Worm (Caenorhabditis elegans) whole organism, mixed stage, embryonic: ENCODE results near the gene srg-50.

Experiments
- M03D4.4 ChIP-seq: sonication (generic microtip); optimal IDR thresholded peaks from 2 replicates; lab custom pipeline; 2017; ENCODE audit warnings: mild to moderate bottlenecking, missing genetic modification characterization, missing compliant biosample characterization
- bed-3 ChIP-seq: fragments of 200-800 bp; sonication (Bioruptor generic); optimal IDR thresholded peaks from 3 replicates; lab custom pipeline; 2018; ENCODE audit warnings: mild to moderate bottlenecking, missing genetic modification characterization, moderate library complexity, missing compliant biosample characterization
- ceh-39 ChIP-seq: fragments of 150-350 bp; optimal IDR thresholded peaks from 2 replicates; lab custom pipeline; 2014; ENCODE audit warnings: missing biosample characterization, missing genetic modification characterization
- ceh-43 ChIP-seq: fragments of 200-800 bp; sonication (Bioruptor generic); optimal IDR thresholded peaks from 2 replicates; lab custom pipeline; 2018; ENCODE audit warnings: mild to moderate bottlenecking, missing genetic modification characterization, moderate library complexity, missing compliant biosample characterization
- ces-1 ChIP-seq: fragments of 150-350 bp; optimal IDR thresholded peaks from 2 replicates; lab custom pipeline; 2014; ENCODE audit warnings: missing biosample characterization, missing genetic modification reagents, missing genetic modification characterization
- cnd-1 ChIP-seq: fragments of 200-800 bp; sonication (Bioruptor generic); optimal IDR thresholded peaks from 2 replicates; lab custom pipeline; 2018; ENCODE audit warnings: mild to moderate bottlenecking, missing genetic modification characterization, missing compliant biosample characterization
- drap-1 ChIP-seq: fragments of 200-800 bp; sonication (Bioruptor generic); optimal IDR thresholded peaks from 3 replicates; lab custom pipeline; 2018; ENCODE audit warnings: mild to moderate bottlenecking, missing genetic modification characterization, missing compliant biosample characterization
- elt-1 ChIP-seq: sonication (generic microtip); optimal IDR thresholded peaks from 2 replicates; lab custom pipeline; 2017; ENCODE audit warnings: missing genetic modification characterization, mild to moderate bottlenecking, missing compliant biosample characterization, antibody characterized with exemption, moderate library complexity, borderline replicate concordance; ENCODE audit not compliant: insufficient read depth
- elt-3 ChIP-seq: fragments of 150-350 bp; optimal IDR thresholded peaks from 2 replicates; lab custom pipeline; 2014; ENCODE audit warnings: missing biosample characterization, missing genetic modification characterization
- flh-1 ChIP-seq: fragments of 200-800 bp; sonication (Bioruptor generic); optimal IDR thresholded peaks from 2 replicates; lab custom pipeline; 2018; ENCODE audit warnings: mild to moderate bottlenecking, missing genetic modification characterization, moderate library complexity, missing compliant biosample characterization
- ham-2 ChIP-seq: fragments of 200-800 bp; sonication (Bioruptor generic); optimal IDR thresholded peaks from 2 replicates; lab custom pipeline; 2018; ENCODE audit warnings: mild to moderate bottlenecking, missing genetic modification characterization, missing compliant biosample characterization
- hlh-1 ChIP-seq: fragments of 150-350 bp; optimal IDR thresholded peaks from 2 replicates; lab custom pipeline; 2014; ENCODE audit warnings: missing biosample characterization, missing genetic modification reagents, missing genetic modification characterization
- lin-13 ChIP-seq: fragments of 150-350 bp; optimal IDR thresholded peaks from 2 replicates; lab custom pipeline; 2014; ENCODE audit warnings: missing biosample characterization, missing genetic modification characterization
- lin-32 ChIP-seq: fragments of 200-800 bp; sonication (Bioruptor generic); optimal IDR thresholded peaks from 2 replicates; lab custom pipeline; 2018; ENCODE audit warnings: mild to moderate bottlenecking, missing genetic modification characterization, missing compliant biosample characterization
- lsy-2 ChIP-seq: fragments of 150-350 bp; optimal IDR thresholded peaks from 2 replicates; lab custom pipeline; 2014; ENCODE audit warnings: missing biosample characterization, missing genetic modification characterization
- mab-5 ChIP-seq: fragments of 150-350 bp; optimal IDR thresholded peaks from 2 replicates; lab custom pipeline; 2014; ENCODE audit warnings: missing biosample characterization, missing genetic modification characterization
- mep-1 ChIP-seq: fragments of 150-350 bp; optimal IDR thresholded peaks from 2 replicates; lab custom pipeline; 2017; ENCODE audit warnings: missing biosample characterization, missing genetic modification reagents, missing genetic modification characterization, inconsistent platforms
- mls-2 ChIP-seq: sonication (generic microtip); optimal IDR thresholded peaks from 2 replicates; lab custom pipeline; 2016; ENCODE audit warnings: mild to moderate bottlenecking, missing genetic modification characterization, moderate library complexity, missing compliant biosample characterization
- nhr-12 ChIP-seq: fragments of 150-350 bp; optimal IDR thresholded peaks from 2 replicates; lab custom pipeline; 2014; ENCODE audit warnings: missing biosample characterization, missing genetic modification characterization
- nhr-2 ChIP-seq: fragments of 150-350 bp; optimal IDR thresholded peaks from 2 replicates; lab custom pipeline; 2014; ENCODE audit warnings: missing biosample characterization, missing genetic modification characterization
- nhr-237 ChIP-seq: fragments of 150-350 bp; optimal IDR thresholded peaks from 2 replicates; lab custom pipeline; 2014; ENCODE audit warnings: missing biosample characterization, missing genetic modification characterization
- nhr-28 ChIP-seq: fragments of 150-350 bp; optimal IDR thresholded peaks from 2 replicates; lab custom pipeline; 2014; ENCODE audit warnings: missing biosample characterization, missing genetic modification characterization
- nhr-76 ChIP-seq: sonication (generic microtip); optimal IDR thresholded peaks from 2 replicates; lab custom pipeline; 2017; ENCODE audit warnings: missing biosample characterization, missing genetic modification characterization
- pha-4 ChIP-seq: fragments of 150-350 bp; optimal IDR thresholded peaks from 2 replicates; lab custom pipeline; 2018; ENCODE audit warnings: missing biosample characterization, missing genetic modification reagents, missing genetic modification characterization
- sem-2 ChIP-seq: fragments of 200-800 bp; sonication (Bioruptor generic); optimal IDR thresholded peaks from 2 replicates; lab custom pipeline; 2018; ENCODE audit warnings: mild to moderate bottlenecking, missing genetic modification characterization, missing compliant biosample characterization
- sptf-1 ChIP-seq: sonication (generic microtip); optimal IDR thresholded peaks from 2 replicates; lab custom pipeline; 2017; ENCODE audit warnings: mild to moderate bottlenecking, missing genetic modification characterization, moderate library complexity, missing compliant biosample characterization
- tbx-8 ChIP-seq: fragments of 200-800 bp; sonication (Bioruptor generic); optimal IDR thresholded peaks from 2 replicates; lab custom pipeline; 2018; ENCODE audit warnings: mild to moderate bottlenecking, missing genetic modification characterization, moderate library complexity, missing compliant biosample characterization
- unc-120 ChIP-seq: sonication (generic microtip); optimal IDR thresholded peaks from 2 replicates; lab custom pipeline; 2017; ENCODE audit warnings: missing genetic modification characterization, missing compliant biosample characterization; ENCODE audit not compliant: poor library complexity, severe bottlenecking
- unc-39 ChIP-seq: fragments of 150-350 bp; optimal IDR thresholded peaks from 2 replicates; lab custom pipeline; 2014; ENCODE audit warnings: missing biosample characterization, missing genetic modification characterization
- unc-62 ChIP-seq: fragments of 150-350 bp; optimal IDR thresholded peaks from 2 replicates; lab custom pipeline; 2014; ENCODE audit warnings: missing biosample characterization, missing genetic modification reagents, missing genetic modification characterization
- zip-8 ChIP-seq: fragments of 150-350 bp; optimal IDR thresholded peaks from 2 replicates; lab custom pipeline; 2014; ENCODE audit warnings: missing biosample characterization, missing genetic modification characterization
- ztf-11 ChIP-seq: fragments of 150-350 bp; optimal IDR thresholded peaks from 2 replicates; lab custom pipeline; 2014; ENCODE audit warnings: missing biosample characterization, missing genetic modification characterization

Gene srg-50

DNA sequence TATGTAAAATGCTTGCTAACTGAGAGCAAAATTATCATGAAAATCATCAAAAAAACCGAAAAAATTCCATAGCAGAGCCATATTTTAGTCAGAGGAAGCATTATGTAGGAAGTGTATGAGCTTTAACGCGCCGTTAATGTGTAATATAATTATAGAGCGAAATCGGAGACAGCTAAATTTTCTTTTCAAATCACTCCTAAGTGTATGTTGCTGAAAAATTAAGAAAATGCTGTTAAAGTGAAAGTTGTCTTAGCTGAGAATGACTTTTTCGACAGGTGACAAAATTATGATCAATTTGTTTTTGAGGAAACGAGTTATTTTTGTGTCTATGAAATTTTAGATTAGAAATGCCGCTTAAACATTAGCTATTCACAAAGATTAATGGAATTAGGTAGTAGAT is at the start of gene srg-50:
srg-50 (minus strand) TSS at position 101 of the 400 bp plus-strand sequence.
- TF ChIP-seq nhr-76 (tag; lab: Kevin White, UChicago) (no peak), zip-8 (no peak), sem-2 (no peak), bed-3 (no peak), tbx-8 (no peak), ztf-11 (no peak), lin-32 (no peak), pha-4 (no peak), flh-1 (GFP tag; lab: Kevin White, UChicago) (no peak), ces-1 (GFP tag; lab: Kevin White, UChicago) (no peak), ceh-39 (tag; lab: Kevin White, UChicago) (no peak), mab-5 (tag; lab: Kevin White, UChicago) (no peak), M03D4.4 (no peak), sptf-1 (tag; lab: Kevin White, UChicago) (no peak), elt-1 (tag; lab: Kevin White, UChicago) (no peak), elt-3 (tag; lab: Kevin White, UChicago) (no peak), nhr-2 (no peak)
- TF ChIP-seq, all 35 proteins: peak for 0

DNA sequence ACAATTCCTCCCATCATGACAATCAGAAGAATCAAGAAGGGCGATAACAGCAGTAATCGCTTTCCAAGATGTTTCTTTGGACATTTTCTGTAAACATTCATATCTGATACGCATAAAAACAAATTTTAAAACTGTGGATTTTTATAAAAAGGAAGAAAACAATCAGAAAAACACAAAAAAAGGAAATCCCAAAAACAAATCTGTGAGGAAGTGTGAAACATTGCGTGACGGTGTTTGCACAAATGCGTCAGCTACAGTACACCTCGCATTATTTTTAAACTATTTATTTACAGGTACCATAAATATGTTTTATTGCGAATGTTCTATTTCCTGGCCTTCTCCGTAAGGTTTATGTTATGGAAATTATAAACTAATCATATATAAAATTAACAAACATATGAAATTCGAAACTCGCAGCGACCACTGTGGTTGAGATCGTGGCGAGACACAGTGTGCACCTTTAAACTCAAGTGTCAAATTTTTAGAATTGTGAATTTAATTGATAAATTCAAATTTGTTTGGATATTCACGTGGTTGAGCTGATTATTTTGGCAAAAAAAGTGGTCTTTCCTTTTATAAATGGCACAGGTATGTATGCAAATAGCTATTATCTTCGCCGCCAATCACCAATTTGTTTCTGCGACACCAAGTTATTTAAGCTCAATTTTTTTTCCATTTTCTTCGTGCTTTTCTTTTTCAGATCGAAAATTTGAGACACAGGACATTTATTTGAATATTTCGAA is 46.5 kb upstream of the srg-50 start, which contains the start of the genes C34D4.10 and str-48:
C34D4.10 (minus strand) TSS at position 101 of the 743 bp plus-strand sequence.
str-48 (plus strand) TSS at position 693 of the 743 bp plus-strand sequence.
- TF ChIP-seq hlh-1 (tag; lab: Kevin White, UChicago) (no peak), ceh-43 (GFP tag; lab: Kevin White, UChicago) (no peak), lsy-2 (tag; lab: Kevin White, UChicago) (no peak)

DNA sequence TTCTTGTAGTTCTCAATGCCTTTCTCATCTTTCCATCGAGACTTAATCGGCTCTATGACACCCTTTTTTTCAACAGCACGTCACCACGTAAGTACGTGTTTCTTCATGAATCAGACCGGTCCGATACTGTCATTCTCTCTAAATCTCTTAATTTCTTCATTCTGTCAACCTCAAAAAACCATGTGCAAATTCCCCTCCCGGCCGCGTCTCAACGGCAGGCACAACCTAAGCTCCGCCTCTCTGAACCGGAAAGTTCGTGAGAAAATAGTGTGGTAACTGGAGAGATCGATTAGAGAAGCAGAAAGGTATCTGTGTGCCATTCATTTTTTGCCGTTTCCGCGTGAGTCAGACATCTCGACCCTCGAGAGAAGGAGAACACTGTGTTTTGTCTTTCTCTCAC is 39.6 kb upstream of the srg-50 start, which contains the start of gene nas-8:
nas-8 (plus strand) TSS at position 301 of the 400 bp plus-strand sequence.
- TF ChIP-seq nhr-237 (tag; lab: Kevin White, UChicago) (no peak), cnd-1 (tag; lab: Kevin White, UChicago) (no peak), drap-1 (GFP tag; lab: Kevin White, UChicago) (no peak), ces-1 (GFP tag; lab: Kevin White, UChicago) (no peak), lsy-2 (tag; lab: Kevin White, UChicago) (no peak), elt-1 (tag; lab: Kevin White, UChicago) (no peak), ceh-39 (tag; lab: Kevin White, UChicago) (no peak), tbx-8 (no peak), ham-2 (GFP tag; lab: Kevin White, UChicago) (no peak), elt-3 (tag; lab: Kevin White, UChicago) (no peak), mls-2 (tag; lab: Kevin White, UChicago) (no peak), pha-4 (no peak), mep-1 (tag; lab: Kevin White, UChicago) (no peak), hlh-1 (tag; lab: Kevin White, UChicago) (no peak), zip-8 (no peak), bed-3 (no peak), ceh-43 (GFP tag; lab: Kevin White, UChicago) (no peak), sptf-1 (tag; lab: Kevin White, UChicago) (no peak), nhr-76 (tag; lab: Kevin White, UChicago) (no peak)

DNA sequence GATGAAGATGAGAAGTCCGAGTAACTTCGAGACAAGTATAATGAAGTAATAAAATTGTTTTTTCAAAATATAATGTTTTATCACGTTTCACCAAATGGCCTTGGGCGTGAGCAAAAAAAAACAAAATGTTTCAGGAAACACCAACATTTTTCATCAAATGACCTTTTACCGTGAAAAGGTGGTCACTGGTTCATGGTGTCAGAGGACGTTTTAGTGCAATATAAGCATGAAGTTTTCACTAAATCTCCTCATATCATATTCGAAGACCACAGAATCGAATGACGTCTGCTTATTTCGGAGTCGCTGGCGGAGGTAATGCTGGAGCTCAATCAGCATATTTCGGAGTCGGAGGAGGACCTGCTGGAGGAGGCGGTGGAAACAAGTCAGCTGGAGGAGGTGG is 36.4 kb upstream of the srg-50 start, which contains the start of the genes ZC477.7 and ssq-3:
ZC477.7 (minus strand) TSS at position 101 of the 400 bp plus-strand sequence.
ssq-3 (plus strand) TSS at position 251 of the 400 bp plus-strand sequence.
- TF ChIP-seq nhr-12 (tag; lab: Kevin White, UChicago) (no peak), ceh-43 (GFP tag; lab: Kevin White, UChicago) (no peak), elt-3 (tag; lab: Kevin White, UChicago) (no peak), unc-120 (no peak), elt-1 (tag; lab: Kevin White, UChicago) (no peak), sptf-1 (tag; lab: Kevin White, UChicago) (no peak), nhr-237 (tag; lab: Kevin White, UChicago) (no peak), lin-13 (tag; lab: Kevin White, UChicago) (no peak), zip-8 (no peak), ces-1 (GFP tag; lab: Kevin White, UChicago) (no peak), M03D4.4 (no peak), ztf-11 (no peak), flh-1 (GFP tag; lab: Kevin White, UChicago) (no peak), mab-5 (tag; lab: Kevin White, UChicago) (no peak), bed-3 (no peak), unc-39 (no peak), drap-1 (GFP tag; lab: Kevin White, UChicago) (no peak), nhr-28 (no peak), unc-62 (GFP tag; lab: Kevin White, UChicago) (no peak)
- TF ChIP-seq, all 35 proteins: peak for 0
